Fruit fly (Drosophila melanogaster): Measurements from ENCODE around the gene Nhe1.

DNA sequence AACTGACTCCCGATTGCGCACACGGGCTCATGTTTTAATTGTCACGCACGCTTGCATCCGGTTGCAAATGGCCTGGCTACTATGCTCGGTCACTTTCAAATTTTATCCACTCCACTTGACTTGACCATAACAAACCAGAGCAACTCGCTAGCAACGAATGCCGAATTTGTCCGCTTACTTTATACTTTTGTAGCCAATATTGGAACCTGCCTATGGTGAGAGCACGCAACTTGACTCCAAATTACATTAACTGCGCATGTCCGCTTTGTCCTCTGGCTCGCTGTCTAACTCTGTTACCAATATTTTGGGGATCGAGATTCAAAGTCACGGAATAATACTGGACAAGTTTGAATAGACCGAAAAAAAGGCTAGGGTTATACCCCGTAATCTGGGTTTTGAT, 46.6 kb upstream of the Nhe1 start, which contains the start of gene CG42399:
- no peak for TF ChIP-seq acj6 (GFP tag; optimal IDR thresholded peaks at IDR 0.05)
- TF ChIP-seq CG6854 (GFP tag; optimal IDR thresholded peaks at IDR 0.05) = no peak
- no peak for TF ChIP-seq pdm3 (GFP tag; optimal IDR thresholded peaks at IDR 0.05)
- TF ChIP-seq Sox102F (GFP tag; optimal IDR thresholded peaks at IDR 0.05) = no peak
- TF ChIP-seq Lpt (GFP tag; optimal IDR thresholded peaks at IDR 0.05) = no peak
- TF ChIP-seq Blimp-1 (GFP tag; optimal IDR thresholded peaks at IDR 0.05) = no peak
- TF ChIP-seq fkh (GFP tag; optimal IDR thresholded peaks at IDR 0.05) = no peak
- TF ChIP-seq topi (GFP tag; optimal IDR thresholded peaks at IDR 0.05) = no peak
- no peak for TF ChIP-seq esn (GFP tag; optimal IDR thresholded peaks at IDR 0.05)
- TF ChIP-seq CG6792 (GFP tag; optimal IDR thresholded peaks at IDR 0.05) = no peak
- TF ChIP-seq CG16779 (tag; optimal IDR thresholded peaks at IDR 0.05) = no peak
- TF ChIP-seq Eip75B (GFP tag; optimal IDR thresholded peaks at IDR 0.05) = no peak

Measured in whole organism, prepupa.